Fruit fly (Drosophila melanogaster) whole organism, prepupa: ENCODE measurements around the gene CG15385.

Experiments
- CG34406 ChIP-seq: fragments of 200-800 bp; sonication (Bioruptor generic); optimal IDR thresholded peaks from 3 replicates; lab custom pipeline; 2016; ENCODE audit warnings: missing biosample characterization, missing genetic modification characterization
- CG6808 ChIP-seq: fragments of 200-800 bp; sonication (Bioruptor generic); optimal IDR thresholded peaks from 3 replicates; lab custom pipeline; 2017; ENCODE audit warnings: missing biosample characterization, missing genetic modification characterization, mild to moderate bottlenecking, moderate library complexity, missing genetic modification reagents
- Sox102F ChIP-seq: fragments of 200-800 bp; sonication (Bioruptor generic); optimal IDR thresholded peaks from 2 replicates; lab custom pipeline; 2016; ENCODE audit warnings: missing biosample characterization, mild to moderate bottlenecking, missing genetic modification characterization
- achi ChIP-seq: fragments of 200-800 bp; sonication (Bioruptor generic); optimal IDR thresholded peaks from 3 replicates; lab custom pipeline; 2016; ENCODE audit warnings: missing biosample characterization, missing genetic modification characterization
- dsx ChIP-seq: fragments of 200-800 bp; optimal IDR thresholded peaks from 3 replicates; lab custom pipeline; 2019; ENCODE audit warnings: missing biosample characterization, mild to moderate bottlenecking, missing genetic modification characterization, moderate library complexity; ENCODE audit not compliant: poor library complexity, severe bottlenecking

DNA sequence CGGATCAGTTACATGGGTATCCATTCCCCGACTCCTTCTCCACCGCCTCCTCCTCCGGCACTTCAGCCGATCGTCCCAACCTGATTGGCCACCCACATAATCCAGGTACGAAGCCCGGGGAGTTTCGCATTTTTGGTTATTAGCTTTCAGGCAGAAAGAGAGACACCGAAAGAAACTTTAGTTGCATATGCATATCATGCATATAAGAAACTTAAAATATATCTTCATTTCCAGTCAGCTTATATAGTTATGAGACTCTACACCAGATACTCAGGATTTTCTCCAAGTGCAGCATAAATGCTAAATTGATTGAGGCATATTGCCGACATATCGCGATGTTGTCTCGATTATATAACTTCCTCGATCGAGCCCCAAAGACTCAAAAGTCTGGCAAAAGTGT is 28.2 kb downstream of the CG15385 start:
- no peak for TF ChIP-seq CG6808 (GFP tag; lab: Kevin White, UChicago)
- no peak for TF ChIP-seq dsx (GFP tag; lab: Kevin White, UChicago)
- TF ChIP-seq CG34406: no peak
- TF ChIP-seq Sox102F: peak; percentile 11
- no peak for TF ChIP-seq achi (GFP tag; lab: Kevin White, UChicago)
